Fruit fly (Drosophila melanogaster): ENCODE data around the gene CG3618.

dm6 chr3L:20841465-20842109 is 25.7 kb upstream of the CG3618 start, which contains the start of the genes CSN3 and CG11456:
- TF ChIP-seq CG8478 (optimal IDR thresholded peaks at IDR 0.05) (no peak), pan (optimal IDR thresholded peaks at IDR 0.05) (no peak)
